Worm (Caenorhabditis elegans): ENCODE results near the gene ZK177.9.

The ZK177.9 gene

ce11 chrII:5517643-5518042 is at the start of gene ZK177.9:
Gene ZK177.9, minus strand, starts transcription at chrII:5517743.
- TF ChIP-seq jun-1 (tag; optimal IDR thresholded peaks at IDR 0.05): no peak
- TF ChIP-seq fkh-2 (tag; optimal IDR thresholded peaks at IDR 0.05): no peak
- TF ChIP-seq nfya-1 (tag; optimal IDR thresholded peaks at IDR 0.05; ENCODE audit: insufficient read depth): no peak
- TF ChIP-seq ztf-11 (tag; optimal IDR thresholded peaks at IDR 0.05): no peak
- no peak for TF ChIP-seq ZK546.5 (tag; optimal IDR thresholded peaks at IDR 0.05)
- TF ChIP-seq pqm-1 (tag; optimal IDR thresholded peaks at IDR 0.05): no peak

- TF ChIP-seq elt-1 (tag; optimal IDR thresholded peaks at IDR 0.05): no peak
- TF ChIP-seq ztf-11 (tag; optimal IDR thresholded peaks at IDR 0.05): no peak
- TF ChIP-seq elt-3 (tag; optimal IDR thresholded peaks at IDR 0.05): no peak
- TF ChIP-seq unc-39 (tag; optimal IDR thresholded peaks at IDR 0.05): no peak
- no peak for TF ChIP-seq hmg-11 (tag; optimal IDR thresholded peaks at IDR 0.05)
- TF ChIP-seq aly-2 (tag; optimal IDR thresholded peaks at IDR 0.05): no peak
- TF ChIP-seq lsy-12 (tag; optimal IDR thresholded peaks at IDR 0.05): no peak
- no peak for TF ChIP-seq ceh-28 (tag; optimal IDR thresholded peaks at IDR 0.05)
- no peak for TF ChIP-seq jun-1 (tag; optimal IDR thresholded peaks at IDR 0.05)
- TF ChIP-seq nhr-67 (tag; optimal IDR thresholded peaks at IDR 0.05): no peak
- TF ChIP-seq ZK546.5 (tag; optimal IDR thresholded peaks at IDR 0.05): no peak
- TF ChIP-seq nhr-76 (tag; optimal IDR thresholded peaks at IDR 0.05): no peak
- TF ChIP-seq snpc-4 (tag; optimal IDR thresholded peaks at IDR 0.05): no peak
- no peak for TF ChIP-seq pqm-1 (tag; optimal IDR thresholded peaks at IDR 0.05)
- no peak for TF ChIP-seq zag-1 (tag; optimal IDR thresholded peaks at IDR 0.05)
- no peak for TF ChIP-seq nhr-12 (tag; optimal IDR thresholded peaks at IDR 0.05)
- TF ChIP-seq nhr-25 (tag; optimal IDR thresholded peaks at IDR 0.05): no peak
- TF ChIP-seq tbx-2 (tag; optimal IDR thresholded peaks at IDR 0.05): no peak
- TF ChIP-seq skn-1 (tag; optimal IDR thresholded peaks at IDR 0.05): no peak
- no peak for TF ChIP-seq nhr-43 (tag; optimal IDR thresholded peaks at IDR 0.05; ENCODE audit: poor library complexity, severe bottlenecking)
These were observed 47.6 kb upstream of the ZK177.9 start for ce11 chrII:5565082-5565623.

- TF ChIP-seq sea-2 (GFP tag; optimal IDR thresholded peaks at IDR 0.05): no peak
- peak; percentile 46 for TF ChIP-seq pha-4 (tag; optimal IDR thresholded peaks at IDR 0.05)
- TF ChIP-seq fos-1 (tag; optimal IDR thresholded peaks at IDR 0.05): no peak
- peak; percentile 88 for TF ChIP-seq elt-2 (tag; optimal IDR thresholded peaks at IDR 0.05)
- TF ChIP-seq tbx-2 (tag; optimal IDR thresholded peaks at IDR 0.05): no peak
- TF ChIP-seq pqm-1 (tag; optimal IDR thresholded peaks at IDR 0.05): peak; percentile 67
These were observed 43.8 kb upstream of the ZK177.9 start, which contains the start of gene C17C3.3 for ce11 chrII:5561392-5561791. Gene C17C3.3, plus strand, starts transcription at chrII:5561737.

ce11 chrII:5557134-5557533 is 39.6 kb upstream of the ZK177.9 start:
- TF ChIP-seq pqm-1 (tag; optimal IDR thresholded peaks at IDR 0.05) (peak; percentile 76), unc-39 (tag; optimal IDR thresholded peaks at IDR 0.05) (no peak), elt-2 (tag; optimal IDR thresholded peaks at IDR 0.05) (peak; percentile 95)

ce11 chrII:5556431-5556830 is 38.9 kb upstream of the ZK177.9 start, which contains the start of gene ins-11:
Gene ins-11, plus strand, starts transcription at chrII:5556731.
- TF ChIP-seq ceh-9 (tag; optimal IDR thresholded peaks at IDR 0.05) (no peak), ztf-4 (tag; optimal IDR thresholded peaks at IDR 0.05) (no peak), elt-2 (tag; optimal IDR thresholded peaks at IDR 0.05) (no peak), ceh-16 (tag; optimal IDR thresholded peaks at IDR 0.05) (no peak), unc-39 (tag; optimal IDR thresholded peaks at IDR 0.05) (no peak), nhr-76 (tag; optimal IDR thresholded peaks at IDR 0.05) (no peak), zag-1 (tag; optimal IDR thresholded peaks at IDR 0.05) (no peak), unc-62 (GFP tag; optimal IDR thresholded peaks at IDR 0.05) (no peak), nhr-23 (tag; optimal IDR thresholded peaks at IDR 0.05) (no peak), aly-2 (tag; optimal IDR thresholded peaks at IDR 0.05) (no peak), nhr-77 (tag; optimal IDR thresholded peaks at IDR 0.05) (no peak), R02D3.7 (tag; optimal IDR thresholded peaks at IDR 0.05) (no peak), eor-1 (tag; optimal IDR thresholded peaks at IDR 0.05) (no peak), egl-27 (tag; optimal IDR thresholded peaks at IDR 0.05) (no peak), nhr-43 (tag; optimal IDR thresholded peaks at IDR 0.05; ENCODE audit: poor library complexity, severe bottlenecking) (no peak), ceh-28 (tag; optimal IDR thresholded peaks at IDR 0.05) (no peak)
